Fruit fly (Drosophila melanogaster) whole organism, embryonic: ENCODE measurements around the gene CG31910.

Source experiments
- Asciz ChIP-seq: fragments of 200-800 bp; sonication (Bioruptor generic); optimal IDR thresholded peaks from 2 replicates; lab custom pipeline; 2017; ENCODE audit warnings: missing biosample characterization, mild to moderate bottlenecking, missing genetic modification characterization, missing genetic modification reagents
- CG10209 ChIP-seq: fragments of 200-800 bp; sonication (Bioruptor generic); optimal IDR thresholded peaks from 3 replicates; lab custom pipeline; 2017; ENCODE audit warnings: missing biosample characterization, mild to moderate bottlenecking, missing genetic modification characterization, missing genetic modification reagents
- CG1024 ChIP-seq: fragments of 200-800 bp; sonication (Bioruptor generic); IDR thresholded peaks from 2 replicates; pipeline ENCODE4 v1.3.6; 2022; ENCODE audit warnings: missing biosample characterization, missing genetic modification characterization
- CG10274 ChIP-seq: fragments of 200-800 bp; sonication (Bioruptor generic); optimal IDR thresholded peaks from 3 replicates; lab custom pipeline; 2017; ENCODE audit warnings: missing biosample characterization, mild to moderate bottlenecking, missing genetic modification characterization
- CG10462 ChIP-seq: fragments of 200-800 bp; sonication (Bioruptor generic); optimal IDR thresholded peaks from 2 replicates; lab custom pipeline; 2016; ENCODE audit warnings: missing biosample characterization, missing genetic modification characterization
- CG11504 ChIP-seq: fragments of 200-800 bp; sonication (Bioruptor generic); optimal IDR thresholded peaks from 3 replicates; lab custom pipeline; 2019; ENCODE audit warnings: missing biosample characterization, mild to moderate bottlenecking, missing genetic modification characterization, moderate library complexity
- CG12942 ChIP-seq: fragments of 200-800 bp; sonication (Bioruptor generic); optimal IDR thresholded peaks from 3 replicates; lab custom pipeline; 2016; ENCODE audit warnings: missing biosample characterization, missing genetic modification characterization
- CG15601 ChIP-seq: fragments of 200-800 bp; sonication (Bioruptor generic); optimal IDR thresholded peaks from 3 replicates; lab custom pipeline; 2019; ENCODE audit warnings: missing biosample characterization, mild to moderate bottlenecking, missing genetic modification characterization, moderate library complexity
- CG1603 ChIP-seq: fragments of 200-800 bp; sonication (Bioruptor generic); optimal IDR thresholded peaks from 2 replicates; lab custom pipeline; 2019; ENCODE audit warnings: missing biosample characterization, mild to moderate bottlenecking, missing genetic modification characterization, moderate library complexity
- CG17829 ChIP-seq: fragments of 200-800 bp; optimal IDR thresholded peaks from 2 replicates; lab custom pipeline; 2019; ENCODE audit warnings: missing biosample characterization, mild to moderate bottlenecking, missing genetic modification characterization, moderate library complexity
- CG18011 ChIP-seq: fragments of 200-800 bp; sonication (Bioruptor generic); optimal IDR thresholded peaks from 2 replicates; lab custom pipeline; 2017; ENCODE audit warnings: missing biosample characterization, missing genetic modification characterization, mild to moderate bottlenecking, moderate library complexity, missing genotype
- CG2199 ChIP-seq: fragments of 200-800 bp; sonication (Bioruptor generic); IDR thresholded peaks from 3 replicates; pipeline ENCODE4 v1.3.6; 2022; ENCODE audit warnings: missing biosample characterization, missing genetic modification characterization
- CG30403 ChIP-seq: fragments of 200-800 bp; sonication (Bioruptor generic); optimal IDR thresholded peaks from 3 replicates; lab custom pipeline; 2016; ENCODE audit warnings: missing biosample characterization, missing genetic modification characterization
- CG33557 ChIP-seq: fragments of 200-800 bp; sonication (Bioruptor generic); optimal IDR thresholded peaks from 2 replicates; lab custom pipeline; 2019; ENCODE audit warnings: missing biosample characterization, mild to moderate bottlenecking, missing genetic modification characterization, moderate library complexity
- CG3407 ChIP-seq: fragments of 200-800 bp; sonication (Bioruptor generic); optimal IDR thresholded peaks from 2 replicates; lab custom pipeline; 2018; ENCODE audit warnings: missing biosample characterization, mild to moderate bottlenecking, missing genetic modification characterization
- CG3838 ChIP-seq: fragments of 200-800 bp; sonication (Bioruptor generic); optimal IDR thresholded peaks from 3 replicates; lab custom pipeline; 2016; ENCODE audit warnings: missing biosample characterization, missing genetic modification characterization
- CG6254 ChIP-seq: fragments of 200-800 bp; sonication (Bioruptor generic); optimal IDR thresholded peaks from 3 replicates; lab custom pipeline; 2017; ENCODE audit warnings: mild to moderate bottlenecking, missing biosample characterization, missing genetic modification reagents, missing genetic modification characterization
- CG7839 ChIP-seq: fragments of 200-800 bp; sonication (Bioruptor generic); optimal IDR thresholded peaks from 3 replicates; lab custom pipeline; 2018; ENCODE audit warnings: missing biosample characterization, mild to moderate bottlenecking, missing genetic modification characterization, moderate library complexity
- CrebB ChIP-seq: fragments of 200-800 bp; sonication (Bioruptor generic); optimal IDR thresholded peaks from 3 replicates; lab custom pipeline; 2018; ENCODE audit warnings: missing biosample characterization, mild to moderate bottlenecking, missing genetic modification characterization
- D19B ChIP-seq: fragments of 200-800 bp; sonication (Bioruptor generic); optimal IDR thresholded peaks from 2 replicates; lab custom pipeline; 2017; ENCODE audit warnings: missing biosample characterization, mild to moderate bottlenecking, missing genetic modification characterization
- Dad ChIP-seq: fragments of 200-800 bp; sonication (Bioruptor generic); optimal IDR thresholded peaks from 3 replicates; lab custom pipeline; 2016; ENCODE audit warnings: missing biosample characterization, missing genetic modification characterization
- Drgx ChIP-seq: fragments of 200-800 bp; sonication (Bioruptor generic); IDR thresholded peaks from 2 replicates; pipeline ENCODE4 v1.3.6; 2022; ENCODE audit warnings: missing biosample characterization, missing genetic modification characterization
- Fer2 ChIP-seq: fragments of 200-800 bp; sonication (Bioruptor generic); optimal IDR thresholded peaks from 2 replicates; lab custom pipeline; 2018; ENCODE audit warnings: missing biosample characterization, mild to moderate bottlenecking, missing genetic modification characterization, moderate library complexity
- Fer3 ChIP-seq: fragments of 200-800 bp; sonication (Bioruptor generic); optimal IDR thresholded peaks from 2 replicates; lab custom pipeline; 2018; ENCODE audit warnings: missing biosample characterization, mild to moderate bottlenecking, missing genetic modification characterization, moderate library complexity
- HLH4C ChIP-seq: fragments of 200-800 bp; sonication (Bioruptor generic); IDR thresholded peaks from 3 replicates; pipeline ENCODE4 v1.3.6; 2022; ENCODE audit warnings: missing biosample characterization, missing genetic modification characterization; ENCODE audit not compliant: partially characterized antibody
- HmgZ ChIP-seq: fragments of 200-800 bp; sonication (Bioruptor generic); optimal IDR thresholded peaks from 2 replicates; lab custom pipeline; 2018; ENCODE audit warnings: missing biosample characterization, mild to moderate bottlenecking, missing genetic modification characterization
- Max ChIP-seq: fragments of 200-800 bp; sonication (Bioruptor generic); optimal IDR thresholded peaks from 2 replicates; lab custom pipeline; 2016; ENCODE audit warnings: missing biosample characterization, mild to moderate bottlenecking, missing genetic modification characterization
- Usf ChIP-seq: fragments of 200-800 bp; sonication (Bioruptor generic); optimal IDR thresholded peaks from 2 replicates; lab custom pipeline; 2017; ENCODE audit warnings: missing genotype, missing biosample characterization, missing genetic modification characterization
- amos ChIP-seq: fragments of 200-800 bp; sonication (Bioruptor generic); IDR thresholded peaks from 2 replicates; pipeline ENCODE4 v1.3.6; 2022; ENCODE audit warnings: missing biosample characterization, missing genetic modification characterization; ENCODE audit not compliant: partially characterized antibody
- ara ChIP-seq: fragments of 200-800 bp; sonication (Bioruptor generic); IDR thresholded peaks from 2 replicates; pipeline ENCODE4 v1.3.6; 2022; ENCODE audit warnings: missing biosample characterization, missing genetic modification characterization
- bbx ChIP-seq: fragments of 200-800 bp; sonication (Bioruptor generic); IDR thresholded peaks from 2 replicates; pipeline ENCODE4 v1.3.6; 2022; ENCODE audit warnings: missing biosample characterization, missing genetic modification characterization; ENCODE audit not compliant: partially characterized antibody
- dan ChIP-seq: fragments of 200-800 bp; sonication (Bioruptor generic); IDR thresholded peaks from 2 replicates; pipeline ENCODE4 v1.3.6; 2022; ENCODE audit warnings: missing biosample characterization, missing genetic modification characterization
- gro ChIP-seq: fragments of 200-800 bp; sonication (Bioruptor generic); optimal IDR thresholded peaks from 2 replicates; lab custom pipeline; 2016; ENCODE audit warnings: missing biosample characterization, missing genetic modification characterization
- gsb ChIP-seq: fragments of 200-800 bp; sonication (Bioruptor generic); IDR thresholded peaks from 2 replicates; pipeline ENCODE4 v1.3.6; 2022; ENCODE audit warnings: missing biosample characterization, missing genetic modification characterization
- h ChIP-seq: fragments of >200 bp; optimal IDR thresholded peaks from 2 replicates; lab custom pipeline; 2017
- her ChIP-seq: fragments of 200-800 bp; sonication (Bioruptor generic); optimal IDR thresholded peaks from 2 replicates; lab custom pipeline; 2016; ENCODE audit warnings: missing biosample characterization, missing genetic modification characterization
- mld ChIP-seq: fragments of 200-800 bp; sonication (Bioruptor generic); IDR thresholded peaks from 3 replicates; pipeline ENCODE4 v1.3.6; 2022; ENCODE audit warnings: missing biosample characterization, missing genetic modification characterization; ENCODE audit not compliant: partially characterized antibody
- nerfin-2 ChIP-seq: fragments of 200-800 bp; sonication (Bioruptor generic); IDR thresholded peaks from 2 replicates; pipeline ENCODE4 v1.3.6; 2022; ENCODE audit warnings: missing biosample characterization, missing genetic modification characterization; ENCODE audit not compliant: partially characterized antibody
- oc ChIP-seq: fragments of 200-800 bp; sonication (Bioruptor generic); optimal IDR thresholded peaks from 2 replicates; lab custom pipeline; 2018; ENCODE audit warnings: missing biosample characterization, mild to moderate bottlenecking, missing genetic modification characterization, moderate library complexity
- p53 ChIP-seq: fragments of 200-800 bp; sonication (Bioruptor generic); optimal IDR thresholded peaks from 2 replicates; lab custom pipeline; 2016; ENCODE audit warnings: missing biosample characterization, missing genetic modification characterization
- pan ChIP-seq, 4 experiments: fragments of >200 bp in 3 of 4; fragments of 200-800 bp in 1 of 4; sonication (Bioruptor generic) in 1 of 4; optimal IDR thresholded peaks in 3 of 4; IDR thresholded peaks in 1 of 4; 2 replicates each; pipeline versions ENCODE4 v1.3.6 to Lab custom; 2017 to 2022; ENCODE audit warnings: missing biosample characterization in 2 of 4, missing genetic modification characterization in 2 of 4, mixed read lengths in 1 of 4
- repo ChIP-seq: fragments of 200-800 bp; sonication (Bioruptor generic); optimal IDR thresholded peaks from 2 replicates; lab custom pipeline; 2016; ENCODE audit warnings: missing biosample characterization, missing genetic modification characterization
- sd ChIP-seq: fragments of 200-800 bp; sonication (Bioruptor generic); optimal IDR thresholded peaks from 3 replicates; lab custom pipeline; 2018; ENCODE audit warnings: missing biosample characterization, mild to moderate bottlenecking, missing genetic modification characterization, moderate library complexity
- sim ChIP-seq: fragments of 200-800 bp; sonication (Bioruptor generic); IDR thresholded peaks from 2 replicates; pipeline ENCODE4 v1.3.6; 2022; ENCODE audit warnings: missing biosample characterization, missing genetic modification characterization
- slp2 ChIP-seq: fragments of 200-800 bp; sonication (Bioruptor generic); optimal IDR thresholded peaks from 2 replicates; lab custom pipeline; 2016; ENCODE audit warnings: missing biosample characterization, missing genetic modification characterization
- sna ChIP-seq: fragments of 200-800 bp; sonication (Bioruptor generic); IDR thresholded peaks from 2 replicates; pipeline ENCODE4 v1.3.6; 2022; ENCODE audit warnings: missing biosample characterization, missing genetic modification characterization; ENCODE audit not compliant: partially characterized antibody
- toy ChIP-seq: fragments of 200-800 bp; sonication (Bioruptor generic); IDR thresholded peaks from 2 replicates; pipeline ENCODE4 v1.3.6; 2022; ENCODE audit warnings: missing biosample characterization, missing genetic modification characterization

CG31910 gene

dm6 chr2L:6787029-6787972 is 41.9 kb upstream of the CG31910 start (continued):
- TF ChIP-seq CG3838 (GFP tag; lab: Kevin White, UChicago), result peak; percentile 85
- peak; percentile 93 for TF ChIP-seq CG10462 (GFP tag; lab: Kevin White, UChicago)
- no peak for TF ChIP-seq h
- peak; percentile 64 for TF ChIP-seq oc (tag; lab: Kevin White, UChicago)
- TF ChIP-seq D19B, result peak; percentile 89
- peak; percentile 99 for TF ChIP-seq CG30403
- peak; percentile 96 for TF ChIP-seq gro (GFP tag; lab: Kevin White, UChicago)
- peak; percentile 86 for TF ChIP-seq CrebB (tag; lab: Kevin White, UChicago)
- peak; percentile 95 for TF ChIP-seq Usf (GFP tag; lab: Kevin White, UChicago)
- peak; percentile 94 for TF ChIP-seq CG17829
- no peak for TF ChIP-seq bbx
- TF ChIP-seq CG11504 (tag; lab: Kevin White, UChicago), result peak; percentile 98
- TF ChIP-seq HLH4C (GFP tag; lab: Robert Waterston, UW), result peak; percentile 47; the same call in 1 of the 3 replicates
- TF ChIP-seq CG18011, result peak; percentile 84
- TF ChIP-seq CG2199, result peak; percentile 45; the same call in 1 of the 3 replicates
- TF ChIP-seq Asciz (GFP tag; lab: Kevin White, UChicago), result peak; percentile 88
- TF ChIP-seq Fer3 (tag; lab: Kevin White, UChicago), result peak; percentile 88
- peak; percentile 94 for TF ChIP-seq her
- peak; percentile 68 for TF ChIP-seq sim
- TF ChIP-seq dan (GFP tag; lab: Robert Waterston, UW), result no peak
- TF ChIP-seq HmgZ, result peak; percentile 91
- peak; percentile 90 for TF ChIP-seq CG10274 (GFP tag; lab: Kevin White, UChicago)
- peak; percentile 89 for TF ChIP-seq Fer2 (tag; lab: Kevin White, UChicago)
- TF ChIP-seq gsb (GFP tag; lab: Robert Waterston, UW), result peak; percentile 83
- TF ChIP-seq Max (GFP tag; lab: Kevin White, UChicago), result peak; percentile 93
- no peak for TF ChIP-seq pan (optimal IDR thresholded peaks at IDR 0.05; lab: Kevin White, UChicago)
- peak in 1 of 2 experiments; percentile 81 for TF ChIP-seq pan (GFP tag; optimal IDR thresholded peaks at IDR 0.05 in 1 of 2, IDR thresholded peaks at IDR 0.05 in 1 of 2)
- TF ChIP-seq CG7839 (tag; lab: Kevin White, UChicago), result peak; percentile 98
- peak; percentile 78 for TF ChIP-seq CG1603 (tag; lab: Kevin White, UChicago)
- peak; percentile 92 for TF ChIP-seq CG15601
- TF ChIP-seq p53 (GFP tag; lab: Kevin White, UChicago), result peak; percentile 87
- TF ChIP-seq slp2 (GFP tag; lab: Kevin White, UChicago), result peak; percentile 98
- peak; percentile 91 for TF ChIP-seq CG3407 (GFP tag; lab: Kevin White, UChicago)
- TF ChIP-seq CG10209 (GFP tag; lab: Kevin White, UChicago), result peak; percentile 96
- TF ChIP-seq CG6254, result peak; percentile 83
- TF ChIP-seq mld (GFP tag; lab: Robert Waterston, UW), result no peak
- peak; percentile 93 for TF ChIP-seq CG12942 (GFP tag; lab: Kevin White, UChicago)
- TF ChIP-seq sna (GFP tag; lab: Robert Waterston, UW), result peak; percentile 17; the same call in 1 of the 2 replicates
- TF ChIP-seq CG33557 (GFP tag; lab: Kevin White, UChicago), result peak; percentile 87
- TF ChIP-seq Drgx, result peak; percentile 87
- TF ChIP-seq sd (tag; lab: Kevin White, UChicago), result peak; percentile 78
- TF ChIP-seq repo, result peak; percentile 90
- TF ChIP-seq amos, result peak; percentile 45; the same call in 1 of the 2 replicates
- peak; percentile 95 for TF ChIP-seq Dad (GFP tag; lab: Kevin White, UChicago)
- TF ChIP-seq CG1024 (GFP tag; lab: Robert Waterston, UW), result peak; percentile 59
- peak; percentile 9; the same call in 1 of the 2 replicates for TF ChIP-seq toy (GFP tag; lab: Robert Waterston, UW)
- TF ChIP-seq ara (GFP tag; lab: Robert Waterston, UW), result peak; percentile 78
- no peak for TF ChIP-seq nerfin-2 (GFP tag; lab: Robert Waterston, UW)
